Fruit fly (Drosophila melanogaster) whole organism, embryonic: Measurements from ENCODE around the gene cher.

Experiments
- Antp ChIP-seq: fragments of 200-800 bp; sonication (Bioruptor generic); optimal IDR thresholded peaks from 3 replicates; lab custom pipeline; 2016; ENCODE audit warnings: missing biosample characterization, missing genetic modification characterization
- Atf6 ChIP-seq: fragments of 200-800 bp; sonication (Bioruptor generic); IDR thresholded peaks from 2 replicates; pipeline ENCODE4 v1.3.6; 2022; ENCODE audit warnings: missing biosample characterization, missing genetic modification characterization
- CG11398 ChIP-seq: fragments of 200-800 bp; sonication (Bioruptor generic); optimal IDR thresholded peaks from 2 replicates; lab custom pipeline; 2016; ENCODE audit warnings: missing biosample characterization, missing genetic modification characterization
- CG12391 ChIP-seq: fragments of 200-800 bp; sonication (Bioruptor generic); optimal IDR thresholded peaks from 3 replicates; lab custom pipeline; 2018; ENCODE audit warnings: missing biosample characterization, mild to moderate bottlenecking, missing genetic modification characterization, moderate library complexity
- CG12769 ChIP-seq: fragments of 200-800 bp; sonication (Bioruptor generic); optimal IDR thresholded peaks from 2 replicates; lab custom pipeline; 2019; ENCODE audit warnings: missing biosample characterization, mild to moderate bottlenecking, missing genetic modification characterization, moderate library complexity
- CG13287 ChIP-seq: fragments of 200-800 bp; sonication (Bioruptor generic); IDR thresholded peaks from 2 replicates; pipeline ENCODE4 v1.3.6; 2022; ENCODE audit warnings: missing biosample characterization, missing genetic modification characterization; ENCODE audit not compliant: partially characterized antibody
- CG13624 ChIP-seq: fragments of 200-800 bp; sonication (Bioruptor generic); optimal IDR thresholded peaks from 2 replicates; lab custom pipeline; 2016; ENCODE audit warnings: missing biosample characterization, missing genetic modification characterization
- CG1603 ChIP-seq: fragments of 200-800 bp; sonication (Bioruptor generic); optimal IDR thresholded peaks from 2 replicates; lab custom pipeline; 2019; ENCODE audit warnings: missing biosample characterization, mild to moderate bottlenecking, missing genetic modification characterization, moderate library complexity
- CG17568 ChIP-seq: fragments of 200-800 bp; sonication (Bioruptor generic); optimal IDR thresholded peaks from 2 replicates; lab custom pipeline; 2018; ENCODE audit warnings: missing biosample characterization, mild to moderate bottlenecking, missing genetic modification characterization, moderate library complexity
- CG17612 ChIP-seq: fragments of 200-800 bp; sonication (Bioruptor generic); IDR thresholded peaks from 2 replicates; pipeline ENCODE4 v1.3.6; 2022; ENCODE audit warnings: missing biosample characterization, missing genetic modification characterization
- CG31224 ChIP-seq: fragments of 200-800 bp; sonication (Bioruptor generic); IDR thresholded peaks from 2 replicates; pipeline ENCODE4 v1.3.6; 2022; ENCODE audit warnings: missing biosample characterization, missing genetic modification characterization
- CG3163 ChIP-seq: fragments of 200-800 bp; sonication (Bioruptor generic); optimal IDR thresholded peaks from 3 replicates; lab custom pipeline; 2016; ENCODE audit warnings: missing biosample characterization, missing genetic modification characterization
- CG33557 ChIP-seq: fragments of 200-800 bp; sonication (Bioruptor generic); optimal IDR thresholded peaks from 2 replicates; lab custom pipeline; 2019; ENCODE audit warnings: missing biosample characterization, mild to moderate bottlenecking, missing genetic modification characterization, moderate library complexity
- CG3995 ChIP-seq: fragments of 200-800 bp; sonication (Bioruptor generic); optimal IDR thresholded peaks from 3 replicates; lab custom pipeline; 2016; ENCODE audit warnings: missing biosample characterization, missing genetic modification characterization
- CG43689 ChIP-seq: fragments of 200-800 bp; sonication (Bioruptor generic); IDR thresholded peaks from 2 replicates; pipeline ENCODE4 v1.3.6; 2022; ENCODE audit warnings: missing biosample characterization, missing genetic modification characterization
- CG4404 ChIP-seq: fragments of 200-800 bp; sonication (Bioruptor generic); IDR thresholded peaks from 2 replicates; pipeline ENCODE4 v1.3.6; 2022; ENCODE audit warnings: missing biosample characterization, missing genetic modification characterization
- CG4424 ChIP-seq: fragments of 200-800 bp; sonication (Bioruptor generic); optimal IDR thresholded peaks from 3 replicates; lab custom pipeline; 2016; ENCODE audit warnings: missing biosample characterization, missing genetic modification characterization
- CG9727 ChIP-seq: fragments of 200-800 bp; sonication (Bioruptor generic); optimal IDR thresholded peaks from 3 replicates; lab custom pipeline; 2017; ENCODE audit warnings: missing biosample characterization, mild to moderate bottlenecking, missing genetic modification characterization
- D19A ChIP-seq: fragments of 200-800 bp; optimal IDR thresholded peaks from 3 replicates; lab custom pipeline; 2019; ENCODE audit warnings: missing biosample characterization, mild to moderate bottlenecking, missing genetic modification characterization, moderate library complexity
- Fer1 ChIP-seq: fragments of 200-800 bp; sonication (Bioruptor generic); optimal IDR thresholded peaks from 2 replicates; lab custom pipeline; 2017; ENCODE audit warnings: missing biosample characterization, mild to moderate bottlenecking, missing genetic modification characterization
- Fer3 ChIP-seq: fragments of 200-800 bp; sonication (Bioruptor generic); optimal IDR thresholded peaks from 2 replicates; lab custom pipeline; 2018; ENCODE audit warnings: missing biosample characterization, mild to moderate bottlenecking, missing genetic modification characterization, moderate library complexity
- Hey ChIP-seq: fragments of 200-800 bp; sonication (Bioruptor generic); optimal IDR thresholded peaks from 3 replicates; lab custom pipeline; 2018; ENCODE audit warnings: missing biosample characterization, mild to moderate bottlenecking, missing genetic modification characterization
- Hmr ChIP-seq: fragments of 200-800 bp; sonication (Bioruptor generic); optimal IDR thresholded peaks from 3 replicates; lab custom pipeline; 2017; ENCODE audit warnings: mild to moderate bottlenecking, missing biosample characterization, missing genetic modification reagents, missing genetic modification characterization
- Hr3 ChIP-seq: fragments of 200-800 bp; sonication (Bioruptor generic); optimal IDR thresholded peaks from 3 replicates; lab custom pipeline; 2016; ENCODE audit warnings: missing biosample characterization, missing genetic modification characterization
- Hr51 ChIP-seq, 2 experiments: fragments of 200-800 bp; sonication (Bioruptor generic); optimal IDR thresholded peaks; 2 replicates in 1 of 2; 3 replicates in 1 of 2; lab custom pipeline; 2016 to 2018; ENCODE audit warnings: missing biosample characterization in 2 of 2, missing genetic modification characterization in 2 of 2, mild to moderate bottlenecking in 1 of 2, moderate library complexity in 1 of 2
- MBD-R2 ChIP-seq: fragments of 200-800 bp; sonication (Bioruptor generic); IDR thresholded peaks from 2 replicates; pipeline ENCODE4 v1.3.6; 2022; ENCODE audit warnings: missing biosample characterization, missing genetic modification characterization
- Mrtf ChIP-seq: fragments of 200-800 bp; sonication (Bioruptor generic); IDR thresholded peaks from 3 replicates; pipeline ENCODE4 v1.3.6; 2022; ENCODE audit warnings: missing biosample characterization, missing genetic modification characterization
- Myb ChIP-seq: fragments of 200-800 bp; sonication (Bioruptor generic); optimal IDR thresholded peaks from 2 replicates; lab custom pipeline; 2016; ENCODE audit warnings: missing biosample characterization, missing genetic modification characterization
- Pdp1 ChIP-seq, 2 experiments: fragments of 200-800 bp; sonication (Bioruptor generic); optimal IDR thresholded peaks; 3 replicates each; lab custom pipeline; 2016; ENCODE audit warnings: missing biosample characterization in 2 of 2, missing genetic modification characterization in 2 of 2, mild to moderate bottlenecking in 1 of 2, moderate library complexity in 1 of 2
- Side ChIP-seq: fragments of 200-800 bp; sonication (Bioruptor generic); optimal IDR thresholded peaks from 2 replicates; lab custom pipeline; 2016; ENCODE audit warnings: missing biosample characterization, missing genetic modification characterization
- Stat92E ChIP-seq, 3 experiments: fragments of >200 bp in 2 of 3; fragments of 200-800 bp in 1 of 3; sonication (Bioruptor generic) in 1 of 3; optimal IDR thresholded peaks; 2 replicates each; lab custom pipeline; 2017 to 2019; ENCODE audit warnings: missing biosample characterization in 3 of 3, missing genetic modification characterization in 3 of 3, mild to moderate bottlenecking in 1 of 3, moderate library complexity in 1 of 3
- chif ChIP-seq, 2 experiments: fragments of 200-800 bp; sonication (Bioruptor generic); optimal IDR thresholded peaks; 3 replicates each; lab custom pipeline; 2016; ENCODE audit warnings: missing biosample characterization in 2 of 2, missing genetic modification characterization in 2 of 2
- ci ChIP-seq: fragments of 200-800 bp; sonication (Bioruptor generic); IDR thresholded peaks from 3 replicates; pipeline ENCODE4 v1.3.6; 2022; ENCODE audit warnings: missing biosample characterization, missing genetic modification characterization
- croc ChIP-seq: fragments of 200-800 bp; sonication (Bioruptor generic); conservative IDR thresholded peaks from 3 replicates; pipeline ENCODE4 v1.3.6; 2022; ENCODE audit warnings: missing biosample characterization, missing genetic modification characterization
- disco-r ChIP-seq: fragments of 200-800 bp; sonication (Bioruptor generic); optimal IDR thresholded peaks from 2 replicates; lab custom pipeline; 2016; ENCODE audit warnings: missing biosample characterization, missing genetic modification characterization
- dm ChIP-seq: fragments of 200-800 bp; sonication (Bioruptor generic); optimal IDR thresholded peaks from 3 replicates; lab custom pipeline; 2016; ENCODE audit warnings: missing biosample characterization, missing genetic modification characterization
- gcm2 ChIP-seq: fragments of 200-800 bp; sonication (Bioruptor generic); optimal IDR thresholded peaks from 2 replicates; lab custom pipeline; 2016; ENCODE audit warnings: missing biosample characterization, missing genetic modification characterization
- gfzf ChIP-seq: fragments of 200-800 bp; sonication (Bioruptor generic); optimal IDR thresholded peaks from 2 replicates; lab custom pipeline; 2016; ENCODE audit warnings: missing biosample characterization, mild to moderate bottlenecking, missing genetic modification characterization, moderate library complexity
- gsb-n ChIP-seq: fragments of 200-800 bp; sonication (Bioruptor generic); optimal IDR thresholded peaks from 3 replicates; lab custom pipeline; 2018; ENCODE audit warnings: missing biosample characterization, mild to moderate bottlenecking, missing genetic modification characterization
- insv ChIP-seq, 2 experiments: fragments of 200-800 bp; sonication (Bioruptor generic); optimal IDR thresholded peaks; 3 replicates each; lab custom pipeline; 2016 to 2018; ENCODE audit warnings: missing biosample characterization in 2 of 2, missing genetic modification characterization in 2 of 2
- knrl ChIP-seq: fragments of 200-800 bp; sonication (Bioruptor generic); IDR thresholded peaks from 3 replicates; pipeline ENCODE4 v1.3.6; 2022; ENCODE audit warnings: missing biosample characterization, missing genetic modification characterization; ENCODE audit not compliant: partially characterized antibody
- nerfin-2 ChIP-seq: fragments of 200-800 bp; sonication (Bioruptor generic); IDR thresholded peaks from 2 replicates; pipeline ENCODE4 v1.3.6; 2022; ENCODE audit warnings: missing biosample characterization, missing genetic modification characterization; ENCODE audit not compliant: partially characterized antibody
- pan ChIP-seq, 4 experiments: fragments of >200 bp in 3 of 4; fragments of 200-800 bp in 1 of 4; sonication (Bioruptor generic) in 1 of 4; optimal IDR thresholded peaks in 3 of 4; IDR thresholded peaks in 1 of 4; 2 replicates each; pipeline versions ENCODE4 v1.3.6 to Lab custom; 2017 to 2022; ENCODE audit warnings: missing biosample characterization in 2 of 4, missing genetic modification characterization in 2 of 4, mixed read lengths in 1 of 4
- prd ChIP-seq, 3 experiments: fragments of >200 bp in 2 of 3; fragments of 200-800 bp in 1 of 3; sonication (Bioruptor generic) in 1 of 3; optimal IDR thresholded peaks in 2 of 3; IDR thresholded peaks in 1 of 3; 2 replicates in 2 of 3; 3 replicates in 1 of 3; pipeline versions ENCODE4 v1.3.6 to Lab custom; 2017 to 2022; ENCODE audit warnings: missing biosample characterization in 1 of 3, missing genetic modification characterization in 1 of 3
- sd ChIP-seq: fragments of 200-800 bp; sonication (Bioruptor generic); optimal IDR thresholded peaks from 3 replicates; lab custom pipeline; 2018; ENCODE audit warnings: missing biosample characterization, mild to moderate bottlenecking, missing genetic modification characterization, moderate library complexity
- shn ChIP-seq: fragments of 200-800 bp; sonication (Bioruptor generic); optimal IDR thresholded peaks from 3 replicates; lab custom pipeline; 2016; ENCODE audit warnings: missing biosample characterization, missing genetic modification characterization
- vfl ChIP-seq: fragments of 200-800 bp; sonication (Bioruptor generic); optimal IDR thresholded peaks from 2 replicates; lab custom pipeline; 2016; ENCODE audit warnings: missing biosample characterization, missing genetic modification characterization

Gene cher

DNA sequence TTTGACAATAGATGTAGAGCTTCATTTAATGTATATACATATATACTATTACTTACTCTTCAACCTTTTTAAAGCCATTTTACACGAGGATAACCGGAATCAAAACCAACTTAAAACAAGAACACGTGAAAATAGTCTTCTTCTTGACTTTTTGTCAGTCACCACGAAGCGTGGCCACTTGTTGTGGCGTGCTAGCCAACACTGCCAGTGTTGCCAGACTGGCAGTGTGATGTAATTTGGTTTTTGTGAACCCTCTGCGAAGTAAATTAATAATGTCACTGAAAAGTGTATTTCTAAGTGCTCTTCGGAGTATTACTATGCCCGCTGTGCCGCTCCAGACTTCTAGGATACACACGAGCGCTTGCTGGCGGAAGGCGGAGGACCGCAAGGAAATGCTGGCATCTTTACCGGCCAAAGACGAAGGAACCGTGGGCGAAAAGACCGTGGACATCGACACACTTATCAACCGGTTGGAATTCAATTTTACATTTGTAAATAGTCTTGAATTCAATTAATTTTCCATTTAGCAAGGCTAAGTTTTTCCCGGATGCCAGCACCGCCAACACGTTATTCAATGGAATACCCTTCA is 52.6 kb downstream of the cher start, which contains the start of the genes Ns1 and mRpS11 (continued):
- TF ChIP-seq CG3163 (GFP tag; lab: Kevin White, UChicago) (peak; percentile 15), CG17568 (GFP tag; lab: Kevin White, UChicago) (peak; percentile 9), Stat92E (GFP tag; optimal IDR thresholded peaks at IDR 0.05; lab: Kevin White, UChicago) (peak in 1 of 3 experiments; percentile 27), dm (GFP tag; lab: Kevin White, UChicago) (peak; percentile 99), gfzf (GFP tag; lab: Kevin White, UChicago) (peak; percentile 20), Side (peak; percentile 57), CG17612 (no peak), pan (optimal IDR thresholded peaks at IDR 0.05; lab: Kevin White, UChicago) (no peak), pan (GFP tag; optimal IDR thresholded peaks at IDR 0.05 in 1 of 2, IDR thresholded peaks at IDR 0.05 in 1 of 2) (no peak), Myb (peak; percentile 50), Hr3 (GFP tag; lab: Kevin White, UChicago) (peak; percentile 19), Antp (GFP tag; lab: Kevin White, UChicago) (peak; percentile 37), Atf6 (GFP tag; lab: Robert Waterston, UW) (0 out of 2 replicates have a peak, but pooled peaks have one; percentile 7), vfl (GFP tag; lab: Kevin White, UChicago) (peak; percentile 22), Hr51 (GFP tag; optimal IDR thresholded peaks at IDR 0.05; lab: Kevin White, UChicago) (no peak), prd (optimal IDR thresholded peaks at IDR 0.05; lab: Kevin White, UChicago) (no peak), prd (GFP tag; IDR thresholded peaks at IDR 0.05; lab: Robert Waterston, UW) (peak; percentile 43; the same call in 1 of the 3 replicates), disco-r (GFP tag; lab: Kevin White, UChicago) (peak; percentile 3), nerfin-2 (no peak), Mrtf (no peak), Pdp1 (GFP tag; optimal IDR thresholded peaks at IDR 0.05; lab: Kevin White, UChicago) (peak in 1 of 2 experiments; percentile 100), CG13287 (peak; percentile 57; the same call in 1 of the 2 replicates), CG12769 (tag; lab: Kevin White, UChicago) (peak; percentile 57), sd (tag; lab: Kevin White, UChicago) (peak; percentile 60), CG3995 (peak; percentile 73), CG9727 (no peak), Fer1 (GFP tag; lab: Kevin White, UChicago) (peak; percentile 40), Fer3 (tag; lab: Kevin White, UChicago) (peak; percentile 19), Hey (tag; lab: Kevin White, UChicago) (no peak), insv (GFP tag; optimal IDR thresholded peaks at IDR 0.05; lab: Kevin White, UChicago) (peak in 1 of 2 experiments; percentile 11), CG12391 (peak; percentile 28), D19A (tag; lab: Kevin White, UChicago) (peak; percentile 10), CG1603 (peak; percentile 78), chif (GFP tag; optimal IDR thresholded peaks at IDR 0.05; lab: Kevin White, UChicago) (peak in 1 of 2 experiments; percentile 25), Hmr (GFP tag; lab: Kevin White, UChicago) (peak; percentile 39), CG4404 (no peak), gcm2 (GFP tag; lab: Kevin White, UChicago) (no peak), CG11398 (GFP tag; lab: Kevin White, UChicago) (peak; percentile 1), knrl (GFP tag; lab: Robert Waterston, UW) (peak; percentile 30; the same call in 1 of the 3 replicates), CG33557 (no peak), shn (GFP tag; lab: Kevin White, UChicago) (peak; percentile 30), MBD-R2 (GFP tag; lab: Robert Waterston, UW) (peak; percentile 92), CG43689 (no peak), gsb-n (tag; lab: Kevin White, UChicago) (peak; percentile 30), croc (no peak), CG31224 (no peak), CG13624 (peak; percentile 31), CG4424 (peak; percentile 37), ci (0 out of 3 replicates have a peak, but pooled peaks have one; percentile 54)
